Fruit fly (Drosophila melanogaster) whole organism, embryonic: ENCODE data around the gene CG13306.
A peak's percentile ranks its signal among the peaks of the same experiment; 100 is the strongest.

Experiments
- Atf6 ChIP-seq: fragments of 200-800 bp; sonication (Bioruptor generic); IDR thresholded peaks from 2 replicates; pipeline ENCODE4 v1.3.6; 2022; ENCODE audit warnings: missing biosample characterization, missing genetic modification characterization
- CG10321 ChIP-seq: fragments of 200-800 bp; sonication (Bioruptor generic); IDR thresholded peaks from 2 replicates; pipeline ENCODE4 v1.3.6; 2022; ENCODE audit warnings: missing biosample characterization, missing genetic modification characterization
- CG14050 ChIP-seq: fragments of 200-800 bp; sonication (Bioruptor generic); IDR thresholded peaks from 3 replicates; pipeline ENCODE4 v1.3.6; 2022; ENCODE audit warnings: missing biosample characterization, missing genetic modification characterization
- CG15479 ChIP-seq: fragments of 200-800 bp; sonication (Bioruptor generic); optimal IDR thresholded peaks from 3 replicates; lab custom pipeline; 2019; ENCODE audit warnings: missing biosample characterization, mild to moderate bottlenecking, missing genetic modification characterization, moderate library complexity
- CG17385 ChIP-seq: fragments of 200-800 bp; sonication (Bioruptor generic); optimal IDR thresholded peaks from 3 replicates; lab custom pipeline; 2018; ENCODE audit warnings: missing biosample characterization, mild to moderate bottlenecking, missing genetic modification characterization
- CG17829 ChIP-seq: fragments of 200-800 bp; optimal IDR thresholded peaks from 2 replicates; lab custom pipeline; 2019; ENCODE audit warnings: missing biosample characterization, mild to moderate bottlenecking, missing genetic modification characterization, moderate library complexity
- CG18764 ChIP-seq: fragments of 200-800 bp; sonication (Bioruptor generic); optimal IDR thresholded peaks from 3 replicates; lab custom pipeline; 2016; ENCODE audit warnings: missing biosample characterization, missing genetic modification characterization
- CG2116 ChIP-seq: fragments of 200-800 bp; sonication (Bioruptor generic); optimal IDR thresholded peaks from 3 replicates; lab custom pipeline; 2018; ENCODE audit warnings: missing biosample characterization, mild to moderate bottlenecking, missing genetic modification characterization
- CG31388 ChIP-seq: fragments of 200-800 bp; sonication (Bioruptor generic); optimal IDR thresholded peaks from 2 replicates; lab custom pipeline; 2016; ENCODE audit warnings: missing biosample characterization, missing genetic modification characterization
- CG34422 ChIP-seq: fragments of 200-800 bp; sonication (Bioruptor generic); IDR thresholded peaks from 3 replicates; pipeline ENCODE4 v1.3.6; 2022; ENCODE audit warnings: missing biosample characterization, missing genetic modification characterization
- CG4360 ChIP-seq: fragments of 200-800 bp; sonication (Bioruptor generic); IDR thresholded peaks from 2 replicates; pipeline ENCODE4 v1.3.6; 2022; ENCODE audit warnings: missing biosample characterization, missing genetic modification characterization
- CG4404 ChIP-seq: fragments of 200-800 bp; sonication (Bioruptor generic); IDR thresholded peaks from 2 replicates; pipeline ENCODE4 v1.3.6; 2022; ENCODE audit warnings: missing biosample characterization, missing genetic modification characterization
- CG7786 ChIP-seq: fragments of 200-800 bp; sonication (Bioruptor generic); optimal IDR thresholded peaks from 2 replicates; lab custom pipeline; 2016; ENCODE audit warnings: missing biosample characterization, missing genetic modification characterization
- CG8089 ChIP-seq: fragments of 200-800 bp; sonication (Bioruptor generic); optimal IDR thresholded peaks from 3 replicates; lab custom pipeline; 2016; ENCODE audit warnings: missing biosample characterization, missing genetic modification characterization
- Camta ChIP-seq: fragments of 200-800 bp; sonication (Bioruptor generic); optimal IDR thresholded peaks from 2 replicates; lab custom pipeline; 2016; ENCODE audit warnings: missing biosample characterization, missing genetic modification characterization
- D ChIP-seq, 2 experiments: fragments of 200-800 bp in 1 of 2; fragments of >200 bp in 1 of 2; sonication (Bioruptor generic) in 1 of 2; optimal IDR thresholded peaks; 2 replicates in 1 of 2; 3 replicates in 1 of 2; lab custom pipeline; 2017; ENCODE audit warnings: mild to moderate bottlenecking in 1 of 2, missing biosample characterization in 1 of 2, missing genetic modification characterization in 1 of 2, missing genetic modification reagents in 1 of 2
- Dip2 ChIP-seq: fragments of 200-800 bp; sonication (Bioruptor generic); IDR thresholded peaks from 2 replicates; pipeline ENCODE4 v1.3.6; 2022; ENCODE audit warnings: missing biosample characterization, missing genetic modification characterization
- Dref ChIP-seq: fragments of 200-800 bp; sonication (Bioruptor generic); IDR thresholded peaks from 2 replicates; pipeline ENCODE4 v1.3.6; 2022; ENCODE audit warnings: missing biosample characterization, missing genetic modification characterization
- HLHmδ ChIP-seq: fragments of 200-800 bp; sonication (Bioruptor generic); optimal IDR thresholded peaks from 2 replicates; lab custom pipeline; 2018; ENCODE audit warnings: missing biosample characterization, mild to moderate bottlenecking, missing genetic modification characterization, moderate library complexity
- Hmx ChIP-seq: fragments of 200-800 bp; sonication (Bioruptor generic); optimal IDR thresholded peaks from 2 replicates; lab custom pipeline; 2016; ENCODE audit warnings: missing biosample characterization, missing genetic modification characterization
- Hr3 ChIP-seq: fragments of 200-800 bp; sonication (Bioruptor generic); optimal IDR thresholded peaks from 3 replicates; lab custom pipeline; 2016; ENCODE audit warnings: missing biosample characterization, missing genetic modification characterization
- Hr39 ChIP-seq: fragments of >200 bp; optimal IDR thresholded peaks from 2 replicates; lab custom pipeline; 2017
- MTF-1 ChIP-seq: fragments of 200-800 bp; sonication (Bioruptor generic); optimal IDR thresholded peaks from 2 replicates; lab custom pipeline; 2018; ENCODE audit warnings: missing biosample characterization, mild to moderate bottlenecking, missing genetic modification characterization, borderline replicate concordance
- Nf-YB ChIP-seq: fragments of 200-800 bp; sonication (Bioruptor generic); optimal IDR thresholded peaks from 3 replicates; lab custom pipeline; 2019; ENCODE audit warnings: missing biosample characterization, mild to moderate bottlenecking, missing genetic modification characterization, moderate library complexity
- Ptx1 ChIP-seq: fragments of 200-800 bp; sonication (Bioruptor generic); IDR thresholded peaks from 2 replicates; pipeline ENCODE4 v1.3.6; 2022; ENCODE audit warnings: missing biosample characterization, missing genetic modification characterization
- Tbp ChIP-seq: fragments of >200 bp; optimal IDR thresholded peaks from 2 replicates; lab custom pipeline; 2018; ENCODE audit warnings: missing biosample characterization, missing genetic modification characterization
- caup ChIP-seq: fragments of 200-800 bp; sonication (Bioruptor generic); optimal IDR thresholded peaks from 3 replicates; lab custom pipeline; 2017; ENCODE audit warnings: missing biosample characterization, mild to moderate bottlenecking, missing genetic modification characterization, moderate library complexity; ENCODE audit not compliant: severe bottlenecking
- chif ChIP-seq, 2 experiments: fragments of 200-800 bp; sonication (Bioruptor generic); optimal IDR thresholded peaks; 3 replicates each; lab custom pipeline; 2016; ENCODE audit warnings: missing biosample characterization in 2 of 2, missing genetic modification characterization in 2 of 2
- ci ChIP-seq: fragments of 200-800 bp; sonication (Bioruptor generic); IDR thresholded peaks from 3 replicates; pipeline ENCODE4 v1.3.6; 2022; ENCODE audit warnings: missing biosample characterization, missing genetic modification characterization
- grn ChIP-seq: fragments of 200-800 bp; sonication (Bioruptor generic); optimal IDR thresholded peaks from 3 replicates; lab custom pipeline; 2017; ENCODE audit warnings: missing biosample characterization, missing genetic modification characterization
- her ChIP-seq: fragments of 200-800 bp; sonication (Bioruptor generic); optimal IDR thresholded peaks from 2 replicates; lab custom pipeline; 2016; ENCODE audit warnings: missing biosample characterization, missing genetic modification characterization
- hth ChIP-seq: fragments of >200 bp; optimal IDR thresholded peaks from 2 replicates; lab custom pipeline; 2017; ENCODE audit warnings: inconsistent platforms
- knrl ChIP-seq: fragments of 200-800 bp; sonication (Bioruptor generic); IDR thresholded peaks from 3 replicates; pipeline ENCODE4 v1.3.6; 2022; ENCODE audit warnings: missing biosample characterization, missing genetic modification characterization; ENCODE audit not compliant: partially characterized antibody
- mam ChIP-seq: fragments of 200-800 bp; sonication (Bioruptor generic); optimal IDR thresholded peaks from 3 replicates; lab custom pipeline; 2016; ENCODE audit warnings: missing biosample characterization, missing genetic modification characterization
- nerfin-1 ChIP-seq: fragments of 200-800 bp; sonication (Bioruptor generic); optimal IDR thresholded peaks from 3 replicates; lab custom pipeline; 2019; ENCODE audit warnings: missing biosample characterization, mild to moderate bottlenecking, missing genetic modification characterization, moderate library complexity
- nom ChIP-seq: fragments of 200-800 bp; sonication (Bioruptor generic); optimal IDR thresholded peaks from 2 replicates; lab custom pipeline; 2017; ENCODE audit warnings: missing biosample characterization, missing genetic modification characterization, mild to moderate bottlenecking, moderate library complexity, missing genetic modification reagents
- pan ChIP-seq, 4 experiments: fragments of >200 bp in 3 of 4; fragments of 200-800 bp in 1 of 4; sonication (Bioruptor generic) in 1 of 4; optimal IDR thresholded peaks in 3 of 4; IDR thresholded peaks in 1 of 4; 2 replicates each; pipeline versions ENCODE4 v1.3.6 to Lab custom; 2017 to 2022; ENCODE audit warnings: missing biosample characterization in 2 of 4, missing genetic modification characterization in 2 of 4, mixed read lengths in 1 of 4
- pb ChIP-seq: fragments of 200-800 bp; sonication (Bioruptor generic); optimal IDR thresholded peaks from 3 replicates; lab custom pipeline; 2016; ENCODE audit warnings: missing biosample characterization, missing genetic modification characterization
- prd ChIP-seq, 3 experiments: fragments of >200 bp in 2 of 3; fragments of 200-800 bp in 1 of 3; sonication (Bioruptor generic) in 1 of 3; optimal IDR thresholded peaks in 2 of 3; IDR thresholded peaks in 1 of 3; 2 replicates in 2 of 3; 3 replicates in 1 of 3; pipeline versions ENCODE4 v1.3.6 to Lab custom; 2017 to 2022; ENCODE audit warnings: missing biosample characterization in 1 of 3, missing genetic modification characterization in 1 of 3
- ro ChIP-seq: fragments of 200-800 bp; sonication (Bioruptor generic); IDR thresholded peaks from 2 replicates; pipeline ENCODE4 v1.3.6; 2022; ENCODE audit warnings: missing biosample characterization, missing genetic modification characterization
- so ChIP-seq: fragments of 200-800 bp; sonication (Bioruptor generic); IDR thresholded peaks from 3 replicates; pipeline ENCODE4 v1.3.6; 2022; ENCODE audit warnings: missing biosample characterization, missing genetic modification characterization
- stc ChIP-seq: fragments of 200-800 bp; sonication (Bioruptor generic); IDR thresholded peaks from 2 replicates; pipeline ENCODE4 v1.3.6; 2022; ENCODE audit warnings: missing biosample characterization, missing genetic modification characterization
- stwl ChIP-seq: fragments of 200-800 bp; sonication (Bioruptor generic); optimal IDR thresholded peaks from 3 replicates; lab custom pipeline; 2018; ENCODE audit warnings: missing biosample characterization, mild to moderate bottlenecking, missing genetic modification characterization, moderate library complexity
- yki ChIP-seq: fragments of >200 bp; optimal IDR thresholded peaks from 3 replicates; lab custom pipeline; 2018

CG13306 gene

dm6 chr3L:8741051-8741468, 8.5 kb downstream of the CG13306 start (continued):
- TF ChIP-seq CG15479 (GFP tag; lab: Kevin White, UChicago) (no peak), Nf-YB (GFP tag; lab: Kevin White, UChicago) (no peak), CG14050 (peak; percentile 39; the same call in 2 of the 3 replicates), CG8089 (GFP tag; lab: Kevin White, UChicago) (no peak), ci (GFP tag; lab: Robert Waterston, UW) (peak; percentile 74; the same call in 2 of the 3 replicates), MTF-1 (GFP tag; lab: Kevin White, UChicago) (peak; percentile 36), so (GFP tag; lab: Robert Waterston, UW) (peak; percentile 93), ro (no peak), mam (no peak), CG10321 (GFP tag; lab: Robert Waterston, UW) (peak; percentile 92)

DNA sequence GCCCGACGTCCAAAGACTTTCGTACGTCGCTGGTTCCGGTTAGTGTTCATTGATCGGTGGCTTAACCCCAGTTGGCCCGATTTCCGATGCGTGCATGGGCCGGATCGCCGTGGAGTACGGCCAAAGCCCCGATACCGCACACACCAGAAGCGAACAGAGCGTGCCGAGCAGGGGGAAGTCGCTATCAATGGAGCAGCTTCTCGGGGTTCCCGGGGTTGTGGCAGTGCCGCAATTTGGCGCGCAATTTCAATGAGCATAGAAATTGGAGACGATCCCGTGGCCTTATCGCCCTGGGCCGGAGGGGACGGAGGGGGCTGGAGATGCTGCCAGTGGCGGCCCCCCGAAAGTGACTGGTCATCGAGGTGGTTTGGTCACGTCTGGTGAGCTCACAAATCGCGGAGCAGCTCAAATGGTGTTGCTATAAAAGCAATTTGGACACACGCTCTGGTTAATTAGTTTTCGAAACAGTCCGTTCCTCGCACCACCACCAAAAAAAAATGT, 18.0 kb downstream of the CG13306 start, which contains the start of gene Cp16:
Gene Cp16 (plus strand): TSS at position 451 of the 501 bp plus-strand sequence.
- TF ChIP-seq CG2116 (GFP tag; lab: Kevin White, UChicago) (no peak), stwl (tag; lab: Kevin White, UChicago) (no peak), D (optimal IDR thresholded peaks at IDR 0.05; lab: Kevin White, UChicago) (no peak), D (GFP tag; optimal IDR thresholded peaks at IDR 0.05; lab: Kevin White, UChicago) (no peak), Hr39 (lab: Kevin White, UChicago) (peak; percentile 66), Hmx (GFP tag; lab: Kevin White, UChicago) (no peak), prd (optimal IDR thresholded peaks at IDR 0.05; lab: Kevin White, UChicago) (no peak), prd (GFP tag; IDR thresholded peaks at IDR 0.05; lab: Robert Waterston, UW) (no peak), yki (lab: Kevin White, UChicago) (no peak), hth (no peak), knrl (GFP tag; lab: Robert Waterston, UW) (peak; percentile 20; the same call in 1 of the 3 replicates), her (GFP tag; lab: Kevin White, UChicago) (no peak), nerfin-1 (tag; lab: Kevin White, UChicago) (no peak), Camta (GFP tag; lab: Kevin White, UChicago) (no peak), CG17829 (tag; lab: Kevin White, UChicago) (no peak), Tbp (no peak), Ptx1 (GFP tag; lab: Robert Waterston, UW) (no peak), nom (no peak), Dref (GFP tag; lab: Robert Waterston, UW) (0 out of 2 replicates have a peak, but pooled peaks have one; percentile 1)

- no peak for TF ChIP-seq Dip2 (GFP tag; lab: Robert Waterston, UW)
- no peak for TF ChIP-seq CG31388 (GFP tag; lab: Kevin White, UChicago)
- TF ChIP-seq CG34422 (GFP tag; lab: Robert Waterston, UW), result no peak
- TF ChIP-seq CG14050, result no peak
These were observed 20.0 kb downstream of the CG13306 start, which contains the start of gene Cp19 for dm6 chr3L:8729565-8729964. Cp19 (plus strand) TSS chr3L:8729865.

DNA sequence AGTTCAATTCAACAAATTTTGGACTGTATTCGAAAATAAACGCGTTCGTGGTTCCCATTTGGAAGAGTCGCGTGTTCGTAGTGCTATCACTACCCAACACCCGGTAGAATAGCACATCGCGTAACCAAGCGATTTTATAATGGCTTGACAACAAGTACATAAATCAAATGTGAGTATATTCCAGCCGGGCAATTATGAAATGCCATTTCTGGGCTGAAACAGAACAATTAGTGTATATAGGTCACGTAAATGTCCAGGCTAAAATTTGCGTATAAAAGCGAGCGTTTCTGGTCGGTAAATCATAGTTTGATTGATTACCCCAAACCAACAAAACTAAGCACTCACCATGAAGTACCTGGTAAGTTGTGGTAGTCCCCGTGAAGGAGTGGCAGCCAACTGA, 21.3 kb downstream of the CG13306 start, which contains the start of gene Cp15:
Gene Cp15 (plus strand): TSS at position 301 of the 400 bp plus-strand sequence.
- TF ChIP-seq caup, result no peak
- TF ChIP-seq CG4360 (GFP tag; lab: Robert Waterston, UW), result no peak
- no peak for TF ChIP-seq CG4404
- no peak for TF ChIP-seq CG17385 (GFP tag; lab: Kevin White, UChicago)
- TF ChIP-seq grn, result no peak
- no peak for TF ChIP-seq pb (GFP tag; lab: Kevin White, UChicago)
- TF ChIP-seq Hr3 (GFP tag; lab: Kevin White, UChicago), result no peak
- TF ChIP-seq CG18764, result no peak
- no peak for TF ChIP-seq pan (optimal IDR thresholded peaks at IDR 0.05; lab: Kevin White, UChicago)
- TF ChIP-seq pan (GFP tag; optimal IDR thresholded peaks at IDR 0.05 in 1 of 2, IDR thresholded peaks at IDR 0.05 in 1 of 2), result no peak
- TF ChIP-seq HLHmδ, result no peak
- no peak for TF ChIP-seq stc (GFP tag; lab: Robert Waterston, UW)
- no peak for TF ChIP-seq chif (GFP tag; optimal IDR thresholded peaks at IDR 0.05; lab: Kevin White, UChicago)
- no peak for TF ChIP-seq Atf6 (GFP tag; lab: Robert Waterston, UW)
- no peak for TF ChIP-seq CG7786 (GFP tag; lab: Kevin White, UChicago)
